Worm (Caenorhabditis elegans) whole organism, early embryonic: Measurements from ENCODE around the gene EEED8.14.

ENCODE experiments used
- B0310.2 ChIP-seq: sonication (generic microtip); optimal IDR thresholded peaks from 2 replicates; lab custom pipeline; 2016; ENCODE audit warnings: mild to moderate bottlenecking, missing genetic modification characterization, missing compliant biosample characterization
- F13C5.2 ChIP-seq: sonication (generic microtip); optimal IDR thresholded peaks from 2 replicates; lab custom pipeline; 2017; ENCODE audit warnings: mild to moderate bottlenecking, missing genetic modification characterization, inconsistent platforms, missing compliant biosample characterization
- aly-1 ChIP-seq: sonication (generic microtip); optimal IDR thresholded peaks from 2 replicates; lab custom pipeline; 2016; ENCODE audit warnings: missing genetic modification characterization, missing compliant biosample characterization
- ama-1 ChIP-seq: fragments of 150-350 bp; optimal IDR thresholded peaks from 2 replicates; lab custom pipeline; 2014
- ceh-13 ChIP-seq: fragments of 200-800 bp; sonication (Bioruptor generic); optimal IDR thresholded peaks from 2 replicates; lab custom pipeline; 2018; ENCODE audit warnings: mild to moderate bottlenecking, missing genetic modification characterization, missing compliant biosample characterization
- ceh-36 ChIP-seq: sonication (generic microtip); optimal IDR thresholded peaks from 2 replicates; lab custom pipeline; 2016; ENCODE audit warnings: missing genetic modification characterization, inconsistent platforms, missing compliant biosample characterization
- ets-7 ChIP-seq: sonication (generic microtip); optimal IDR thresholded peaks from 2 replicates; lab custom pipeline; 2016; ENCODE audit warnings: missing genotype, missing genetic modification characterization, missing compliant biosample characterization
- flt-1 ChIP-seq: fragments of 200-800 bp; sonication (Bioruptor generic); IDR thresholded peaks from 2 replicates; pipeline ENCODE4 v1.3.6; 2022; ENCODE audit warnings: missing genetic modification characterization, missing compliant biosample characterization
- hmbx-1 ChIP-seq: sonication (generic microtip); optimal IDR thresholded peaks from 2 replicates; lab custom pipeline; 2016; ENCODE audit warnings: mild to moderate bottlenecking, missing genetic modification characterization, missing compliant biosample characterization
- hmg-4 ChIP-seq: fragments of 200-800 bp; sonication (Bioruptor generic); optimal IDR thresholded peaks from 2 replicates; lab custom pipeline; 2018; ENCODE audit warnings: mild to moderate bottlenecking, missing genetic modification characterization, missing compliant biosample characterization
- hnd-1 ChIP-seq: sonication (generic microtip); optimal IDR thresholded peaks from 2 replicates; lab custom pipeline; 2016; ENCODE audit warnings: missing genetic modification characterization, missing compliant biosample characterization
- pes-1 ChIP-seq: fragments of 200-800 bp; sonication (Bioruptor generic); IDR thresholded peaks from 2 replicates; pipeline ENCODE4 v1.3.6; 2022; ENCODE audit warnings: missing genetic modification reagents, missing genetic modification characterization, missing compliant biosample characterization
- scrt-1 ChIP-seq: fragments of 200-800 bp; sonication (Bioruptor generic); IDR thresholded peaks from 2 replicates; pipeline ENCODE4 v1.3.6; 2022; ENCODE audit warnings: missing genetic modification characterization, missing compliant biosample characterization
- sea-1 ChIP-seq: fragments of 200-800 bp; sonication (Bioruptor generic); conservative IDR thresholded peaks from 2 replicates; pipeline ENCODE4 v1.3.6; 2022; ENCODE audit warnings: missing genetic modification characterization, missing compliant biosample characterization
- tbx-11 ChIP-seq: fragments of 200-800 bp; sonication (Bioruptor generic); IDR thresholded peaks from 2 replicates; pipeline ENCODE4 v1.3.6; 2022; ENCODE audit warnings: missing genetic modification characterization, missing compliant biosample characterization
- tbx-37 ChIP-seq: fragments of 200-800 bp; sonication (Bioruptor generic); conservative IDR thresholded peaks from 2 replicates; pipeline ENCODE4 v1.3.6; 2022; ENCODE audit warnings: missing genetic modification reagents, missing genetic modification characterization, missing compliant biosample characterization
- tra-4 ChIP-seq: sonication (generic microtip); optimal IDR thresholded peaks from 2 replicates; lab custom pipeline; 2017; ENCODE audit warnings: missing genetic modification characterization, missing compliant biosample characterization

Gene EEED8.14

ce11 chrII:5374967-5375366, 38.9 kb downstream of the EEED8.14 start, which contains the start of gene algn-2:
Gene algn-2, plus strand, starts transcription at chrII:5375267.
- TF ChIP-seq hnd-1 (tag; lab: Kevin White, UChicago) (no peak), aly-1 (tag; lab: Kevin White, UChicago) (no peak)

ce11 chrII:5373275-5374047, 40.4 kb downstream of the EEED8.14 start, which contains the start of the genes agt-2 and F09E5.3:
Gene agt-2, minus strand, starts transcription at chrII:5373827.
Gene F09E5.3, plus strand, starts transcription at chrII:5373997.
- no peak for TF ChIP-seq B0310.2
- TF ChIP-seq flt-1 (GFP tag; lab: Robert Waterston, UW) = 0 out of 2 replicates have a peak, but pooled peaks have one; percentile 54
- peak; percentile 20 for TF ChIP-seq hmg-4 (GFP tag; lab: Kevin White, UChicago)
- no peak for TF ChIP-seq ceh-36
- no peak for TF ChIP-seq sea-1 (GFP tag; lab: Robert Waterston, UW)
- TF ChIP-seq tbx-37 (GFP tag; lab: Robert Waterston, UW) = 0 out of 2 replicates have a peak, but pooled peaks have one; percentile 27
- TF ChIP-seq F13C5.2 (tag; lab: Kevin White, UChicago) = peak; percentile 36
- TF ChIP-seq hmbx-1 (tag; lab: Kevin White, UChicago) = no peak
- no peak for TF ChIP-seq tbx-11 (GFP tag; lab: Robert Waterston, UW)

ce11 chrII:5370641-5371040, 43.2 kb downstream of the EEED8.14 start, which contains the start of gene F09E5.12:
Gene F09E5.12, minus strand, starts transcription at chrII:5370741.
- no peak for TF ChIP-seq ets-7 (tag; lab: Kevin White, UChicago)
- no peak for TF ChIP-seq tra-4 (tag; lab: Kevin White, UChicago)

- TF ChIP-seq scrt-1 (GFP tag; lab: Robert Waterston, UW) = no peak
- no peak for TF ChIP-seq sea-1 (GFP tag; lab: Robert Waterston, UW)
- TF ChIP-seq flt-1 (GFP tag; lab: Robert Waterston, UW) = no peak
- TF ChIP-seq tbx-37 (GFP tag; lab: Robert Waterston, UW) = no peak
Observed at ce11 chrII:5365645-5366044, 48.2 kb downstream of the EEED8.14 start, which contains the start of gene F09E5.16. Gene F09E5.16, minus strand, starts transcription at chrII:5365745.

- TF ChIP-seq scrt-1 (GFP tag; lab: Robert Waterston, UW) = no peak
- TF ChIP-seq tra-4 (tag; lab: Kevin White, UChicago) = no peak
- no peak for TF ChIP-seq ama-1 (lab: Kevin White, UChicago)
- TF ChIP-seq sea-1 (GFP tag; lab: Robert Waterston, UW) = no peak
- no peak for TF ChIP-seq flt-1 (GFP tag; lab: Robert Waterston, UW)
- TF ChIP-seq B0310.2 = no peak
- TF ChIP-seq ets-7 (tag; lab: Kevin White, UChicago) = no peak
- TF ChIP-seq pes-1 (GFP tag; lab: Robert Waterston, UW) = no peak
- TF ChIP-seq F13C5.2 (tag; lab: Kevin White, UChicago) = no peak
- TF ChIP-seq tbx-37 (GFP tag; lab: Robert Waterston, UW) = no peak
- TF ChIP-seq aly-1 (tag; lab: Kevin White, UChicago) = no peak
- no peak for TF ChIP-seq hnd-1 (tag; lab: Kevin White, UChicago)
- TF ChIP-seq ceh-36 = no peak
- TF ChIP-seq hmg-4 (GFP tag; lab: Kevin White, UChicago) = no peak
- TF ChIP-seq hmbx-1 (tag; lab: Kevin White, UChicago) = no peak
- TF ChIP-seq ceh-13 (GFP tag; lab: Kevin White, UChicago) = no peak
Observed at ce11 chrII:5364516-5364915, 49.3 kb downstream of the EEED8.14 start.
